Worm (Caenorhabditis elegans): ENCODE results near the gene eef-1A.1.

eef-1A.1 gene

ce11 chrIII:7002143-7002542 is 30.6 kb upstream of the eef-1A.1 start:
- TF ChIP-seq zag-1 (tag; optimal IDR thresholded peaks at IDR 0.05) (no peak), aly-2 (tag; optimal IDR thresholded peaks at IDR 0.05) (no peak), fkh-10 (GFP tag; optimal IDR thresholded peaks at IDR 0.05) (no peak), ztf-11 (tag; optimal IDR thresholded peaks at IDR 0.05) (no peak), lin-15B (tag; optimal IDR thresholded peaks at IDR 0.05) (no peak), nhr-23 (tag; optimal IDR thresholded peaks at IDR 0.05) (no peak), nhr-237 (tag; optimal IDR thresholded peaks at IDR 0.05) (no peak), elt-2 (tag; optimal IDR thresholded peaks at IDR 0.05) (no peak), mdl-1 (tag; optimal IDR thresholded peaks at IDR 0.05) (no peak), ceh-28 (tag; optimal IDR thresholded peaks at IDR 0.05) (no peak), mml-1 (tag; optimal IDR thresholded peaks at IDR 0.05) (no peak), hmg-11 (tag; optimal IDR thresholded peaks at IDR 0.05) (no peak)

- TF ChIP-seq nfya-1 (tag; optimal IDR thresholded peaks at IDR 0.05; ENCODE audit: insufficient read depth) (no peak), pqm-1 (tag; optimal IDR thresholded peaks at IDR 0.05) (no peak), ztf-11 (tag; optimal IDR thresholded peaks at IDR 0.05) (no peak), nhr-237 (tag; optimal IDR thresholded peaks at IDR 0.05) (no peak), nhr-23 (tag; optimal IDR thresholded peaks at IDR 0.05) (peak; percentile 26)
Measured at ce11 chrIII:6993179-6993578, 21.7 kb upstream of the eef-1A.1 start.

- TF ChIP-seq pha-4 (tag; optimal IDR thresholded peaks at IDR 0.05), result peak; percentile 37
- TF ChIP-seq mdl-1 (tag; optimal IDR thresholded peaks at IDR 0.05), result no peak
- peak; percentile 15 for TF ChIP-seq elt-2 (tag; optimal IDR thresholded peaks at IDR 0.05)
- peak; percentile 22 for TF ChIP-seq pqm-1 (tag; optimal IDR thresholded peaks at IDR 0.05)
Measured at ce11 chrIII:6992496-6992895, 21.0 kb upstream of the eef-1A.1 start.

ce11 chrIII:6991465-6991864 is 20.0 kb upstream of the eef-1A.1 start:
- TF ChIP-seq pqm-1 (tag; optimal IDR thresholded peaks at IDR 0.05), result peak; percentile 73
- peak; percentile 1 for TF ChIP-seq nfya-1 (tag; optimal IDR thresholded peaks at IDR 0.05; ENCODE audit: insufficient read depth)
- no peak for TF ChIP-seq R02D3.7 (tag; optimal IDR thresholded peaks at IDR 0.05)
- no peak for TF ChIP-seq nhr-67 (tag; optimal IDR thresholded peaks at IDR 0.05)
- peak; percentile 65 for TF ChIP-seq pha-4 (tag; optimal IDR thresholded peaks at IDR 0.05)
- peak; percentile 83 for TF ChIP-seq elt-2 (tag; optimal IDR thresholded peaks at IDR 0.05)
- TF ChIP-seq ama-1 (optimal IDR thresholded peaks at IDR 0.05), result peak; percentile 57

- TF ChIP-seq elt-1 (tag; optimal IDR thresholded peaks at IDR 0.05), result peak; percentile 32
- TF ChIP-seq unc-62 (GFP tag; optimal IDR thresholded peaks at IDR 0.05), result no peak
Measured at ce11 chrIII:6989900-6990299, 18.4 kb upstream of the eef-1A.1 start, which contains the start of gene prk-1. TSS of gene prk-1 (plus strand) at chrIII:6990168.

- TF ChIP-seq eor-1 (tag; optimal IDR thresholded peaks at IDR 0.05), result no peak
- peak; percentile 69 for TF ChIP-seq elt-2 (tag; optimal IDR thresholded peaks at IDR 0.05)
- TF ChIP-seq nhr-12 (tag; optimal IDR thresholded peaks at IDR 0.05), result no peak
- peak; percentile 21 for TF ChIP-seq pqm-1 (tag; optimal IDR thresholded peaks at IDR 0.05)
- peak; percentile 92 for TF ChIP-seq pha-4 (tag; optimal IDR thresholded peaks at IDR 0.05)
- TF ChIP-seq ceh-16 (tag; optimal IDR thresholded peaks at IDR 0.05), result no peak
- no peak for TF ChIP-seq ama-1 (optimal IDR thresholded peaks at IDR 0.05)
- TF ChIP-seq nhr-25 (tag; optimal IDR thresholded peaks at IDR 0.05), result no peak
- TF ChIP-seq mml-1 (tag; optimal IDR thresholded peaks at IDR 0.05), result no peak
Measured at ce11 chrIII:6989201-6989600, 17.7 kb upstream of the eef-1A.1 start.

- TF ChIP-seq ceh-28 (tag; optimal IDR thresholded peaks at IDR 0.05), result no peak
- TF ChIP-seq nfya-1 (tag; optimal IDR thresholded peaks at IDR 0.05; ENCODE audit: insufficient read depth), result peak; percentile 43
- peak; percentile 44 for TF ChIP-seq unc-62 (GFP tag; optimal IDR thresholded peaks at IDR 0.05)
- no peak for TF ChIP-seq elt-1 (tag; optimal IDR thresholded peaks at IDR 0.05)
- peak; percentile 2 for TF ChIP-seq pqm-1 (tag; optimal IDR thresholded peaks at IDR 0.05)
- peak; percentile 76 for TF ChIP-seq egl-5 (tag; optimal IDR thresholded peaks at IDR 0.05)
- TF ChIP-seq nhr-11 (tag; optimal IDR thresholded peaks at IDR 0.05), result peak; percentile 74
- TF ChIP-seq fos-1 (tag; optimal IDR thresholded peaks at IDR 0.05), result no peak
- no peak for TF ChIP-seq nhr-237 (tag; optimal IDR thresholded peaks at IDR 0.05)
- TF ChIP-seq mdl-1 (tag; optimal IDR thresholded peaks at IDR 0.05), result no peak
- peak; percentile 92 for TF ChIP-seq lin-39 (tag; optimal IDR thresholded peaks at IDR 0.05)
- TF ChIP-seq mml-1 (tag; optimal IDR thresholded peaks at IDR 0.05), result no peak
- no peak for TF ChIP-seq lin-15B (tag; optimal IDR thresholded peaks at IDR 0.05)
Measured at ce11 chrIII:6988060-6988459, 16.5 kb upstream of the eef-1A.1 start.

Data from whole organism, L3 larva.